Fruit fly (Drosophila melanogaster) whole organism, embryonic: ENCODE data around the gene Chd64.

Source experiments
- Aef1 ChIP-seq: fragments of 200-800 bp; sonication (Bioruptor generic); IDR thresholded peaks from 3 replicates; pipeline ENCODE4 v1.3.6; 2022; ENCODE audit warnings: missing biosample characterization, missing genetic modification characterization
- B-H2 ChIP-seq: fragments of 200-800 bp; sonication (Bioruptor generic); optimal IDR thresholded peaks from 2 replicates; lab custom pipeline; 2018; ENCODE audit warnings: missing biosample characterization, mild to moderate bottlenecking, missing genetic modification characterization
- CG10543 ChIP-seq: fragments of 200-800 bp; sonication (Bioruptor generic); optimal IDR thresholded peaks from 3 replicates; lab custom pipeline; 2017; ENCODE audit warnings: missing biosample characterization, mild to moderate bottlenecking, missing genetic modification characterization, moderate library complexity
- CG11560 ChIP-seq: fragments of 200-800 bp; sonication (Bioruptor generic); IDR thresholded peaks from 3 replicates; pipeline ENCODE4 v1.3.6; 2022; ENCODE audit warnings: missing biosample characterization, missing genetic modification characterization
- CG15269 ChIP-seq: fragments of 200-800 bp; sonication (Bioruptor generic); optimal IDR thresholded peaks from 2 replicates; lab custom pipeline; 2018; ENCODE audit warnings: missing biosample characterization, mild to moderate bottlenecking, missing genetic modification characterization, moderate library complexity
- CG16779 ChIP-seq: fragments of 200-800 bp; sonication (Bioruptor generic); IDR thresholded peaks from 2 replicates; pipeline ENCODE4 v1.3.6; 2022; ENCODE audit warnings: missing biosample characterization, missing genetic modification characterization
- CG17568 ChIP-seq: fragments of 200-800 bp; sonication (Bioruptor generic); optimal IDR thresholded peaks from 2 replicates; lab custom pipeline; 2018; ENCODE audit warnings: missing biosample characterization, mild to moderate bottlenecking, missing genetic modification characterization, moderate library complexity
- CG18599 ChIP-seq: fragments of 200-800 bp; sonication (Bioruptor generic); optimal IDR thresholded peaks from 3 replicates; lab custom pipeline; 2017; ENCODE audit warnings: missing biosample characterization, missing genetic modification characterization, mild to moderate bottlenecking, moderate library complexity, missing genetic modification reagents
- CG2116 ChIP-seq: fragments of 200-800 bp; sonication (Bioruptor generic); optimal IDR thresholded peaks from 3 replicates; lab custom pipeline; 2018; ENCODE audit warnings: missing biosample characterization, mild to moderate bottlenecking, missing genetic modification characterization
- CG2199 ChIP-seq: fragments of 200-800 bp; sonication (Bioruptor generic); IDR thresholded peaks from 3 replicates; pipeline ENCODE4 v1.3.6; 2022; ENCODE audit warnings: missing biosample characterization, missing genetic modification characterization
- CG2678 ChIP-seq: fragments of 200-800 bp; sonication (Bioruptor generic); optimal IDR thresholded peaks from 3 replicates; lab custom pipeline; 2019; ENCODE audit warnings: missing biosample characterization, mild to moderate bottlenecking, missing genetic modification characterization, moderate library complexity
- CG30020 ChIP-seq: fragments of 200-800 bp; optimal IDR thresholded peaks from 2 replicates; lab custom pipeline; 2019; ENCODE audit warnings: missing biosample characterization, mild to moderate bottlenecking, missing genetic modification characterization, moderate library complexity
- CG31388 ChIP-seq: fragments of 200-800 bp; sonication (Bioruptor generic); optimal IDR thresholded peaks from 2 replicates; lab custom pipeline; 2016; ENCODE audit warnings: missing biosample characterization, missing genetic modification characterization
- CG4617 ChIP-seq: fragments of 200-800 bp; sonication (Bioruptor generic); optimal IDR thresholded peaks from 3 replicates; lab custom pipeline; 2016; ENCODE audit warnings: missing biosample characterization, missing genetic modification characterization, borderline replicate concordance
- CG4820 ChIP-seq: fragments of 200-800 bp; sonication (Bioruptor generic); optimal IDR thresholded peaks from 3 replicates; lab custom pipeline; 2016; ENCODE audit warnings: missing biosample characterization, missing genetic modification characterization
- CG5180 ChIP-seq: fragments of 200-800 bp; sonication (Bioruptor generic); optimal IDR thresholded peaks from 3 replicates; lab custom pipeline; 2017; ENCODE audit warnings: missing biosample characterization, missing genetic modification characterization, mild to moderate bottlenecking, moderate library complexity, missing genetic modification reagents
- CG6175 ChIP-seq: fragments of 200-800 bp; sonication (Bioruptor generic); IDR thresholded peaks from 3 replicates; pipeline ENCODE4 v1.3.6; 2022; ENCODE audit warnings: missing biosample characterization, missing genetic modification characterization
- CG6272 ChIP-seq: fragments of 200-800 bp; sonication (Bioruptor generic); IDR thresholded peaks from 2 replicates; pipeline ENCODE4 v1.3.6; 2022; ENCODE audit warnings: missing biosample characterization, missing genetic modification characterization
- CG6689 ChIP-seq: fragments of 200-800 bp; sonication (Bioruptor generic); IDR thresholded peaks from 2 replicates; pipeline ENCODE4 v1.3.6; 2022; ENCODE audit warnings: missing biosample characterization, missing genetic modification characterization
- CG6765 ChIP-seq: fragments of 200-800 bp; sonication (Bioruptor generic); optimal IDR thresholded peaks from 3 replicates; lab custom pipeline; 2017; ENCODE audit warnings: missing biosample characterization, mild to moderate bottlenecking, missing genetic modification characterization
- CG8089 ChIP-seq: fragments of 200-800 bp; sonication (Bioruptor generic); optimal IDR thresholded peaks from 3 replicates; lab custom pipeline; 2016; ENCODE audit warnings: missing biosample characterization, missing genetic modification characterization
- CG8478 ChIP-seq: fragments of >200 bp; optimal IDR thresholded peaks from 2 replicates; lab custom pipeline; 2018
- CG9727 ChIP-seq: fragments of 200-800 bp; sonication (Bioruptor generic); optimal IDR thresholded peaks from 3 replicates; lab custom pipeline; 2017; ENCODE audit warnings: missing biosample characterization, mild to moderate bottlenecking, missing genetic modification characterization
- CHES-1-like ChIP-seq: fragments of 200-800 bp; sonication (Bioruptor generic); optimal IDR thresholded peaks from 2 replicates; lab custom pipeline; 2016; ENCODE audit warnings: missing biosample characterization, missing genetic modification characterization
- GATAe ChIP-seq: fragments of 200-800 bp; sonication (Bioruptor generic); conservative IDR thresholded peaks from 2 replicates; pipeline ENCODE4 v1.3.6; 2022; ENCODE audit warnings: missing biosample characterization, missing genetic modification characterization
- MBD-R2 ChIP-seq: fragments of 200-800 bp; sonication (Bioruptor generic); IDR thresholded peaks from 2 replicates; pipeline ENCODE4 v1.3.6; 2022; ENCODE audit warnings: missing biosample characterization, missing genetic modification characterization
- MTF-1 ChIP-seq: fragments of 200-800 bp; sonication (Bioruptor generic); optimal IDR thresholded peaks from 2 replicates; lab custom pipeline; 2018; ENCODE audit warnings: missing biosample characterization, mild to moderate bottlenecking, missing genetic modification characterization, borderline replicate concordance
- Mad ChIP-seq: fragments of 200-800 bp; sonication (Bioruptor generic); optimal IDR thresholded peaks from 2 replicates; lab custom pipeline; 2016; ENCODE audit warnings: missing biosample characterization, missing genetic modification characterization
- Oli ChIP-seq: fragments of 200-800 bp; sonication (Bioruptor generic); optimal IDR thresholded peaks from 2 replicates; lab custom pipeline; 2018; ENCODE audit warnings: missing biosample characterization, mild to moderate bottlenecking, missing genetic modification characterization, moderate library complexity
- Sry-β ChIP-seq: fragments of 200-800 bp; sonication (Bioruptor generic); optimal IDR thresholded peaks from 2 replicates; lab custom pipeline; 2018; ENCODE audit warnings: missing biosample characterization, mild to moderate bottlenecking, missing genetic modification characterization, moderate library complexity
- ara ChIP-seq: fragments of 200-800 bp; sonication (Bioruptor generic); IDR thresholded peaks from 2 replicates; pipeline ENCODE4 v1.3.6; 2022; ENCODE audit warnings: missing biosample characterization, missing genetic modification characterization
- btn ChIP-seq: fragments of 200-800 bp; sonication (Bioruptor generic); optimal IDR thresholded peaks from 2 replicates; lab custom pipeline; 2016; ENCODE audit warnings: missing biosample characterization, missing genetic modification characterization
- chn ChIP-seq: fragments of 200-800 bp; sonication (Bioruptor generic); optimal IDR thresholded peaks from 2 replicates; lab custom pipeline; 2016; ENCODE audit warnings: missing biosample characterization, missing genetic modification characterization
- danr ChIP-seq: fragments of 200-800 bp; sonication (Bioruptor generic); IDR thresholded peaks from 2 replicates; pipeline ENCODE4 v1.3.6; 2022; ENCODE audit warnings: missing biosample characterization, missing genetic modification characterization
- gcm ChIP-seq: fragments of 200-800 bp; sonication (Bioruptor generic); optimal IDR thresholded peaks from 2 replicates; lab custom pipeline; 2019; ENCODE audit warnings: missing biosample characterization, mild to moderate bottlenecking, missing genetic modification characterization, moderate library complexity
- hth ChIP-seq: fragments of >200 bp; optimal IDR thresholded peaks from 2 replicates; lab custom pipeline; 2017; ENCODE audit warnings: inconsistent platforms
- kah ChIP-seq: fragments of 200-800 bp; sonication (Bioruptor generic); optimal IDR thresholded peaks from 2 replicates; lab custom pipeline; 2018; ENCODE audit warnings: missing biosample characterization, mild to moderate bottlenecking, missing genetic modification characterization
- knrl ChIP-seq: fragments of 200-800 bp; sonication (Bioruptor generic); IDR thresholded peaks from 3 replicates; pipeline ENCODE4 v1.3.6; 2022; ENCODE audit warnings: missing biosample characterization, missing genetic modification characterization; ENCODE audit not compliant: partially characterized antibody
- lbe ChIP-seq: fragments of 200-800 bp; sonication (Bioruptor generic); optimal IDR thresholded peaks from 2 replicates; lab custom pipeline; 2016; ENCODE audit warnings: missing biosample characterization, mild to moderate bottlenecking, missing genetic modification characterization
- nmo ChIP-seq: fragments of 200-800 bp; sonication (Bioruptor generic); optimal IDR thresholded peaks from 2 replicates; lab custom pipeline; 2018; ENCODE audit warnings: missing biosample characterization, mild to moderate bottlenecking, missing genetic modification characterization, moderate library complexity
- otp ChIP-seq: fragments of 200-800 bp; sonication (Bioruptor generic); IDR thresholded peaks from 3 replicates; pipeline ENCODE4, ENCODE4 v1.3.6; 2022; ENCODE audit warnings: missing biosample characterization, missing genetic modification characterization
- phol ChIP-seq: fragments of 200-800 bp; sonication (Bioruptor generic); optimal IDR thresholded peaks from 3 replicates; lab custom pipeline; 2018; ENCODE audit warnings: missing biosample characterization, mild to moderate bottlenecking, missing genetic modification characterization, moderate library complexity
- prd ChIP-seq, 3 experiments: fragments of >200 bp in 2 of 3; fragments of 200-800 bp in 1 of 3; sonication (Bioruptor generic) in 1 of 3; optimal IDR thresholded peaks in 2 of 3; IDR thresholded peaks in 1 of 3; 2 replicates in 2 of 3; 3 replicates in 1 of 3; pipeline versions ENCODE4 v1.3.6 to Lab custom; 2017 to 2022; ENCODE audit warnings: missing biosample characterization in 1 of 3, missing genetic modification characterization in 1 of 3
- psq ChIP-seq: fragments of 200-800 bp; sonication (Bioruptor generic); optimal IDR thresholded peaks from 2 replicates; lab custom pipeline; 2017; ENCODE audit warnings: missing biosample characterization, missing genetic modification characterization
- rib ChIP-seq: fragments of 200-800 bp; sonication (Bioruptor generic); IDR thresholded peaks from 2 replicates; pipeline ENCODE4 v1.3.6; 2022; ENCODE audit warnings: missing biosample characterization, missing genetic modification characterization
- slp2 ChIP-seq: fragments of 200-800 bp; sonication (Bioruptor generic); optimal IDR thresholded peaks from 2 replicates; lab custom pipeline; 2016; ENCODE audit warnings: missing biosample characterization, missing genetic modification characterization
- so ChIP-seq: fragments of 200-800 bp; sonication (Bioruptor generic); IDR thresholded peaks from 3 replicates; pipeline ENCODE4 v1.3.6; 2022; ENCODE audit warnings: missing biosample characterization, missing genetic modification characterization
- stc ChIP-seq: fragments of 200-800 bp; sonication (Bioruptor generic); IDR thresholded peaks from 2 replicates; pipeline ENCODE4 v1.3.6; 2022; ENCODE audit warnings: missing biosample characterization, missing genetic modification characterization
- ttk ChIP-seq: fragments of 200-800 bp; sonication (Bioruptor generic); IDR thresholded peaks from 2 replicates; pipeline ENCODE4 v2.1.2; 2022; ENCODE audit warnings: missing biosample characterization, missing genetic modification characterization
- tx ChIP-seq: fragments of 200-800 bp; sonication (Bioruptor generic); optimal IDR thresholded peaks from 2 replicates; lab custom pipeline; 2016; ENCODE audit warnings: missing biosample characterization, missing genetic modification characterization

Chd64 gene

DNA sequence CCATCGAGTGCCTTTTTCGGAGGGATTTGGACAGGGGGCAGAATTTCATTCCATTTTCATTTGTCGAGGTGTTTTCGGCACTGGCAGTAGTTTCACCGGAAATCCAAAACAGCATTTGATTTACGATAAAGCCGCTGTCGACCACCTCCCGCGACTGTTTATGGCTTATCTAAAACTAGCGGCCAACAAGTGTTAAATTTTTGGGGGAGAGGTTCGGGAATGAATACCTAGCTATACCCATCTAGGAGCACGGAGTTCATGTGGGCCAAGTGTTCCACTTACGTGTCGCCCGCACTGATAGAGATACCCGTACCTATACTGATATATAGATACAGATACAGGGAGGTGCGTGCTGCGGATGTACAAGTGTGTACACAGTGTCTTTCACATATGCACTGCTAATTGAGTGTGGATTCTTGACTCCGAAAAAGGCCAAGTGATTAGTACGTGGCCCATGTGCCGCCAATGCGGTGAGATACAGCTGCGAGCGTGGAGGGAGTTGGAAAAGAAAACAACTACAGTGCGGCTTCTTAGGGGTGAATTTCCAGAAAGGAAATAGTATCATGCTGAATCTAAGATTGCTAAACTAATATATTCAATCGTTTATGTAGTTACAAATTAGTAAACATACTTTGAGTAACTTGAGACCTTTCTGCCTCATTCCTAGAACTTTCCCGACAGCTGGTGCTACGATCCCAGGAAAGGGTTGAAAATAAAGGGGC, 2.4 kb downstream of the Chd64 start (continued):
- no peak for TF ChIP-seq CHES-1-like
- TF ChIP-seq CG6272 (GFP tag; lab: Robert Waterston, UW) = no peak
- TF ChIP-seq stc (GFP tag; lab: Robert Waterston, UW) = no peak
- no peak for TF ChIP-seq knrl (GFP tag; lab: Robert Waterston, UW)
- no peak for TF ChIP-seq hth
- peak; percentile 21 for TF ChIP-seq phol (tag; lab: Kevin White, UChicago)
- TF ChIP-seq CG15269 (tag; lab: Kevin White, UChicago) = no peak
- TF ChIP-seq CG30020 (tag; lab: Kevin White, UChicago) = no peak
- TF ChIP-seq gcm (GFP tag; lab: Kevin White, UChicago) = peak; percentile 63
- TF ChIP-seq CG6765 = no peak
- no peak for TF ChIP-seq Mad
- no peak for TF ChIP-seq CG8478 (lab: Kevin White, UChicago)
- TF ChIP-seq Aef1 (GFP tag; lab: Robert Waterston, UW) = no peak
- TF ChIP-seq danr (GFP tag; lab: Robert Waterston, UW) = no peak
- no peak for TF ChIP-seq B-H2
- peak; percentile 12 for TF ChIP-seq CG18599 (GFP tag; lab: Kevin White, UChicago)
- TF ChIP-seq CG6175 (GFP tag; lab: Robert Waterston, UW) = no peak
- TF ChIP-seq ara = 0 out of 2 replicates have a peak, but pooled peaks have one; percentile 20
- TF ChIP-seq GATAe (GFP tag; lab: Robert Waterston, UW) = no peak
- no peak for TF ChIP-seq kah
- peak; percentile 23 for TF ChIP-seq CG10543 (GFP tag; lab: Kevin White, UChicago)
- no peak for TF ChIP-seq CG2678 (tag; lab: Kevin White, UChicago)
- TF ChIP-seq CG17568 (GFP tag; lab: Kevin White, UChicago) = no peak
- TF ChIP-seq CG9727 = no peak
- TF ChIP-seq so = 0 out of 3 replicates have a peak, but pooled peaks have one; percentile 11
- no peak for TF ChIP-seq ttk (GFP tag; lab: Robert Waterston, UW)
- TF ChIP-seq CG5180 (GFP tag; lab: Kevin White, UChicago) = no peak
- no peak for TF ChIP-seq nmo (GFP tag; lab: Kevin White, UChicago)
- no peak for TF ChIP-seq MTF-1 (GFP tag; lab: Kevin White, UChicago)
- TF ChIP-seq chn (GFP tag; lab: Kevin White, UChicago) = no peak
- peak; percentile 50; the same call in 1 of the 3 replicates for TF ChIP-seq otp
- TF ChIP-seq CG16779 = no peak
- no peak for TF ChIP-seq CG2116
- no peak for TF ChIP-seq tx
- TF ChIP-seq CG8089 (GFP tag; lab: Kevin White, UChicago) = no peak
- TF ChIP-seq CG6689 (GFP tag; lab: Robert Waterston, UW) = 0 out of 2 replicates have a peak, but pooled peaks have one; percentile 11
- TF ChIP-seq CG2199 = 0 out of 3 replicates have a peak, but pooled peaks have one; percentile 49
- no peak for TF ChIP-seq Oli (tag; lab: Kevin White, UChicago)
- TF ChIP-seq Sry-β (GFP tag; lab: Kevin White, UChicago) = peak; percentile 3
- no peak for TF ChIP-seq CG31388 (GFP tag; lab: Kevin White, UChicago)
- no peak for TF ChIP-seq MBD-R2
- no peak for TF ChIP-seq prd (optimal IDR thresholded peaks at IDR 0.05; lab: Kevin White, UChicago)
- no peak for TF ChIP-seq prd (GFP tag; IDR thresholded peaks at IDR 0.05; lab: Robert Waterston, UW)
- no peak for TF ChIP-seq psq (GFP tag; lab: Kevin White, UChicago)
- no peak for TF ChIP-seq slp2 (GFP tag; lab: Kevin White, UChicago)
- no peak for TF ChIP-seq lbe (GFP tag; lab: Kevin White, UChicago)
- no peak for TF ChIP-seq btn (GFP tag; lab: Kevin White, UChicago)
- no peak for TF ChIP-seq CG4820
- TF ChIP-seq rib = no peak
- no peak for TF ChIP-seq CG4617 (GFP tag; lab: Kevin White, UChicago)
- no peak for TF ChIP-seq CG11560 (tag; lab: Robert Waterston, UW)
